Worm (Caenorhabditis elegans) whole organism, L2 larva: ENCODE results near the gene rml-4.

Experiments used
- aly-2 ChIP-seq: fragments of 150-350 bp; optimal IDR thresholded peaks from 2 replicates; lab custom pipeline; 2014; ENCODE audit warnings: missing biosample characterization, missing genetic modification characterization
- lsy-2 ChIP-seq, 2 experiments: fragments of 150-350 bp in 1 of 2; sonication (generic microtip) in 1 of 2; optimal IDR thresholded peaks; 2 replicates each; lab custom pipeline; 2014 to 2017; ENCODE audit warnings: missing biosample characterization in 2 of 2, missing genetic modification characterization in 2 of 2
- snpc-4 ChIP-seq: fragments of 150-350 bp; optimal IDR thresholded peaks from 2 replicates; lab custom pipeline; 2014; ENCODE audit warnings: missing biosample characterization, missing genetic modification characterization

DNA sequence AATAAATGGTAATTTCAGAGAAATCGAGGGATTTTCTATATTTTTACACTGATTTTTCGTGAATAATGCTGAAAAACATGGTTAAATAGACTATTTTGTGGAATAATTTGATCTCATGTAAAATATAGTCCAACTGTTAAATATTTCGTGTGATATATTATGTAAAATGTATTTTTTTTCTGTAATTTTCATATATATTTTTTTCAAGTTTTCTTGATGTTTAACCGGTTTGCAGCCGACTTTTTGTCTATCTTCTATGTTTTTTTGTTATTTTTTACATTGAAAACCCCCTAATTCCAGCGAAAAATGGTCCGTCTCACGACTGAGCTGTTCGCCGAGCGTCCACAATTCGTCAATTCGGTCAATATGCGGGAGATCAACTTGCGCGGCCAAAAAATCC is 29.2 kb downstream of the rml-4 start, which contains the start of gene mog-2:
- TF ChIP-seq aly-2 (tag; lab: Kevin White, UChicago) (no peak), lsy-2 (tag; optimal IDR thresholded peaks at IDR 0.05; lab: Kevin White, UChicago) (no peak), snpc-4 (tag; lab: Kevin White, UChicago) (no peak)
